Fruit fly (Drosophila melanogaster): ENCODE data around the gene eIF4G2.

dm6 chr3R:23763015-23763414 is 56.0 kb downstream of the eIF4G2 start, which contains the start of gene udt:
- TF ChIP-seq spab (GFP tag; optimal IDR thresholded peaks at IDR 0.05) (no peak), Eip93F (GFP tag; optimal IDR thresholded peaks at IDR 0.05) (no peak), Sox14 (GFP tag; optimal IDR thresholded peaks at IDR 0.05) (no peak), CG8319 (GFP tag; optimal IDR thresholded peaks at IDR 0.05) (no peak), Sox15 (GFP tag; optimal IDR thresholded peaks at IDR 0.05) (no peak), Met (GFP tag; optimal IDR thresholded peaks at IDR 0.05) (no peak), CG10669 (GFP tag; optimal IDR thresholded peaks at IDR 0.05) (no peak)

Data from whole organism, prepupa.